Fruit fly (Drosophila melanogaster) whole organism, pupa: ENCODE data around the gene CG11699.

Experiments
- CG10348 ChIP-seq: fragments of 200-800 bp; sonication (Bioruptor generic); IDR thresholded peaks from 2 replicates; pipeline ENCODE4 v1.3.6; 2022; ENCODE audit warnings: missing biosample characterization, missing genetic modification characterization
- CG12605 ChIP-seq: fragments of 200-800 bp; sonication (Bioruptor generic); IDR thresholded peaks from 2 replicates; pipeline ENCODE4 v1.3.6; 2022; ENCODE audit warnings: missing biosample characterization, missing genetic modification characterization
- CG13204 ChIP-seq: fragments of 200-800 bp; sonication (Bioruptor generic); optimal IDR thresholded peaks from 2 replicates; lab custom pipeline; 2018; ENCODE audit warnings: missing biosample characterization, mild to moderate bottlenecking, missing genetic modification characterization, moderate library complexity
- CG14655 ChIP-seq: fragments of 200-800 bp; sonication (Bioruptor generic); optimal IDR thresholded peaks from 3 replicates; lab custom pipeline; 2017; ENCODE audit warnings: mild to moderate bottlenecking, missing biosample characterization, missing genetic modification reagents, missing genetic modification characterization
- CG15710 ChIP-seq: fragments of 200-800 bp; sonication (Bioruptor generic); optimal IDR thresholded peaks from 2 replicates; lab custom pipeline; 2018; ENCODE audit warnings: missing biosample characterization, mild to moderate bottlenecking, missing genetic modification characterization, moderate library complexity
- CG17806 ChIP-seq: fragments of 200-800 bp; sonication (Bioruptor generic); optimal IDR thresholded peaks from 2 replicates; lab custom pipeline; 2018; ENCODE audit warnings: missing biosample characterization, mild to moderate bottlenecking, missing genetic modification characterization, moderate library complexity
- CG32121 ChIP-seq: fragments of 200-800 bp; sonication (Bioruptor generic); IDR thresholded peaks from 2 replicates; pipeline ENCODE4 v1.3.6; 2022; ENCODE audit warnings: missing biosample characterization, missing genetic modification characterization
- CG34367 ChIP-seq: fragments of 200-800 bp; sonication (Bioruptor generic); optimal IDR thresholded peaks from 2 replicates; lab custom pipeline; 2018; ENCODE audit warnings: missing biosample characterization, mild to moderate bottlenecking, missing genetic modification characterization
- CG4496 ChIP-seq: fragments of 200-800 bp; sonication (Bioruptor generic); IDR thresholded peaks from 3 replicates; pipeline ENCODE4 v1.3.6; 2022; ENCODE audit warnings: missing biosample characterization, missing genetic modification characterization
- CG8159 ChIP-seq: fragments of 200-800 bp; sonication (Bioruptor generic); optimal IDR thresholded peaks from 3 replicates; lab custom pipeline; 2018; ENCODE audit warnings: missing biosample characterization, mild to moderate bottlenecking, missing genetic modification characterization, moderate library complexity
- CG8301 ChIP-seq: fragments of 200-800 bp; sonication (Bioruptor generic); optimal IDR thresholded peaks from 2 replicates; lab custom pipeline; 2018; ENCODE audit warnings: missing biosample characterization, mild to moderate bottlenecking, missing genetic modification characterization
- CG9948 ChIP-seq: fragments of 200-800 bp; sonication (Bioruptor generic); optimal IDR thresholded peaks from 2 replicates; lab custom pipeline; 2018; ENCODE audit warnings: missing biosample characterization, mild to moderate bottlenecking, missing genetic modification characterization, moderate library complexity
- D1 ChIP-seq: fragments of 200-800 bp; sonication (Bioruptor generic); optimal IDR thresholded peaks from 2 replicates; lab custom pipeline; 2018; ENCODE audit warnings: missing biosample characterization, mild to moderate bottlenecking, missing genetic modification characterization, moderate library complexity
- EcR ChIP-seq: fragments of 200-800 bp; sonication (Bioruptor generic); optimal IDR thresholded peaks from 3 replicates; lab custom pipeline; 2019; ENCODE audit warnings: missing biosample characterization, missing genetic modification characterization, mild to moderate bottlenecking, moderate library complexity, missing genetic modification reagents
- Ets98B ChIP-seq: fragments of 200-800 bp; sonication (Bioruptor generic); IDR thresholded peaks from 2 replicates; pipeline ENCODE4 v1.3.6; 2022; ENCODE audit warnings: missing biosample characterization, missing genetic modification characterization
- Pif1A ChIP-seq: fragments of 200-800 bp; sonication (Bioruptor generic); optimal IDR thresholded peaks from 3 replicates; lab custom pipeline; 2016; ENCODE audit warnings: missing biosample characterization, missing genetic modification characterization
- Pif1B ChIP-seq: fragments of 200-800 bp; sonication (Bioruptor generic); optimal IDR thresholded peaks from 3 replicates; lab custom pipeline; 2016; ENCODE audit warnings: missing biosample characterization, missing genetic modification characterization
- Snoo ChIP-seq: fragments of 200-800 bp; sonication (Bioruptor generic); optimal IDR thresholded peaks from 3 replicates; lab custom pipeline; 2017; ENCODE audit warnings: missing biosample characterization, mild to moderate bottlenecking, missing genetic modification characterization, inconsistent platforms
- fd96Ca ChIP-seq: fragments of 200-800 bp; sonication (Bioruptor generic); IDR thresholded peaks from 3 replicates; pipeline ENCODE4 v1.3.6; 2022; ENCODE audit warnings: missing biosample characterization, missing genetic modification characterization
- gl ChIP-seq: fragments of 200-800 bp; sonication (Bioruptor generic); optimal IDR thresholded peaks from 2 replicates; lab custom pipeline; 2018; ENCODE audit warnings: missing biosample characterization, mild to moderate bottlenecking, missing genetic modification characterization
- rn ChIP-seq: fragments of 200-800 bp; sonication (Bioruptor generic); IDR thresholded peaks from 2 replicates; pipeline ENCODE4 v1.3.6; 2022; ENCODE audit warnings: missing biosample characterization, missing genetic modification characterization

Gene CG11699

dm6 chrX:11544951-11545426 is 25.4 kb upstream of the CG11699 start:
- TF ChIP-seq CG32121 (GFP tag; lab: Robert Waterston, UW) (no peak), CG4496 (GFP tag; lab: Robert Waterston, UW) (peak; percentile 52; the same call in 1 of the 3 replicates), fd96Ca (GFP tag; lab: Robert Waterston, UW) (peak; percentile 52; the same call in 2 of the 3 replicates), CG13204 (GFP tag; lab: Kevin White, UChicago) (no peak), CG12605 (no peak), CG8159 (tag; lab: Kevin White, UChicago) (no peak), CG8301 (peak; percentile 25), Ets98B (GFP tag; lab: Robert Waterston, UW) (no peak), Pif1B (GFP tag; lab: Kevin White, UChicago) (peak; percentile 46), Pif1A (GFP tag; lab: Kevin White, UChicago) (peak; percentile 61), rn (GFP tag; lab: Robert Waterston, UW) (no peak), CG34367 (tag; lab: Kevin White, UChicago) (no peak), CG15710 (no peak), EcR (GFP tag; lab: Kevin White, UChicago) (peak; percentile 57), CG17806 (tag; lab: Kevin White, UChicago) (no peak), CG14655 (GFP tag; lab: Kevin White, UChicago) (peak; percentile 71)

dm6 chrX:11546941-11547340 is 23.5 kb upstream of the CG11699 start:
- TF ChIP-seq rn (GFP tag; lab: Robert Waterston, UW) (no peak), CG14655 (GFP tag; lab: Kevin White, UChicago) (no peak), gl (tag; lab: Kevin White, UChicago) (no peak), CG9948 (tag; lab: Kevin White, UChicago) (no peak), Ets98B (GFP tag; lab: Robert Waterston, UW) (no peak), CG17806 (tag; lab: Kevin White, UChicago) (no peak), fd96Ca (GFP tag; lab: Robert Waterston, UW) (no peak), CG32121 (GFP tag; lab: Robert Waterston, UW) (no peak), Pif1A (GFP tag; lab: Kevin White, UChicago) (no peak), CG12605 (no peak), CG8301 (no peak), CG8159 (tag; lab: Kevin White, UChicago) (no peak), D1 (tag; lab: Kevin White, UChicago) (no peak), CG15710 (no peak), EcR (GFP tag; lab: Kevin White, UChicago) (no peak), CG34367 (tag; lab: Kevin White, UChicago) (no peak)

- TF ChIP-seq Ets98B (GFP tag; lab: Robert Waterston, UW) (peak; percentile 70), gl (tag; lab: Kevin White, UChicago) (no peak), Pif1B (GFP tag; lab: Kevin White, UChicago) (peak; percentile 62), D1 (tag; lab: Kevin White, UChicago) (no peak), CG12605 (peak; percentile 58; the same call in 1 of the 2 replicates), CG8301 (peak; percentile 86), rn (GFP tag; lab: Robert Waterston, UW) (no peak), fd96Ca (GFP tag; lab: Robert Waterston, UW) (peak; percentile 63; the same call in 2 of the 3 replicates), Pif1A (GFP tag; lab: Kevin White, UChicago) (peak; percentile 72), CG34367 (tag; lab: Kevin White, UChicago) (peak; percentile 19), CG8159 (tag; lab: Kevin White, UChicago) (peak; percentile 24), CG32121 (GFP tag; lab: Robert Waterston, UW) (peak; percentile 26; the same call in 1 of the 2 replicates), Snoo (no peak), CG14655 (GFP tag; lab: Kevin White, UChicago) (peak; percentile 89), EcR (GFP tag; lab: Kevin White, UChicago) (no peak), CG4496 (GFP tag; lab: Robert Waterston, UW) (peak; percentile 71; the same call in 2 of the 3 replicates), CG15710 (peak; percentile 16), CG9948 (tag; lab: Kevin White, UChicago) (peak; percentile 51), CG10348 (GFP tag; lab: Robert Waterston, UW) (no peak), CG17806 (tag; lab: Kevin White, UChicago) (peak; percentile 31), CG13204 (GFP tag; lab: Kevin White, UChicago) (no peak)
Measured at dm6 chrX:11548701-11549100, 21.7 kb upstream of the CG11699 start.

dm6 chrX:11550078-11550477 is 20.3 kb upstream of the CG11699 start:
- TF ChIP-seq fd96Ca (GFP tag; lab: Robert Waterston, UW) (no peak), Pif1B (GFP tag; lab: Kevin White, UChicago) (peak; percentile 15), Snoo (no peak), CG8301 (peak; percentile 47), CG34367 (tag; lab: Kevin White, UChicago) (peak; percentile 2), CG9948 (tag; lab: Kevin White, UChicago) (peak; percentile 26), gl (tag; lab: Kevin White, UChicago) (no peak), Pif1A (GFP tag; lab: Kevin White, UChicago) (peak; percentile 10), CG15710 (peak; percentile 5), Ets98B (GFP tag; lab: Robert Waterston, UW) (0 out of 2 replicates have a peak, but pooled peaks have one; percentile 39), CG17806 (tag; lab: Kevin White, UChicago) (peak; percentile 27), CG4496 (GFP tag; lab: Robert Waterston, UW) (no peak), CG12605 (no peak), D1 (tag; lab: Kevin White, UChicago) (no peak), CG8159 (tag; lab: Kevin White, UChicago) (peak; percentile 20), CG13204 (GFP tag; lab: Kevin White, UChicago) (no peak), rn (GFP tag; lab: Robert Waterston, UW) (no peak), CG14655 (GFP tag; lab: Kevin White, UChicago) (peak; percentile 55)

dm6 chrX:11555070-11555469 is 15.4 kb upstream of the CG11699 start:
- TF ChIP-seq CG34367 (tag; lab: Kevin White, UChicago) (no peak), Snoo (peak; percentile 14), CG9948 (tag; lab: Kevin White, UChicago) (no peak), CG32121 (GFP tag; lab: Robert Waterston, UW) (no peak), CG4496 (GFP tag; lab: Robert Waterston, UW) (no peak; the same call in 2 of the 3 replicates), CG10348 (GFP tag; lab: Robert Waterston, UW) (no peak), D1 (tag; lab: Kevin White, UChicago) (no peak), CG13204 (GFP tag; lab: Kevin White, UChicago) (no peak), Ets98B (GFP tag; lab: Robert Waterston, UW) (0 out of 2 replicates have a peak, but pooled peaks have one; percentile 39), CG8159 (tag; lab: Kevin White, UChicago) (no peak), fd96Ca (GFP tag; lab: Robert Waterston, UW) (no peak), Pif1A (GFP tag; lab: Kevin White, UChicago) (peak; percentile 18), CG15710 (no peak), rn (GFP tag; lab: Robert Waterston, UW) (no peak), CG14655 (GFP tag; lab: Kevin White, UChicago) (peak; percentile 16), Pif1B (GFP tag; lab: Kevin White, UChicago) (no peak), EcR (GFP tag; lab: Kevin White, UChicago) (no peak), CG12605 (peak; percentile 12; the same call in 1 of the 2 replicates), gl (tag; lab: Kevin White, UChicago) (no peak), CG17806 (tag; lab: Kevin White, UChicago) (no peak), CG8301 (peak; percentile 15)
- TF ChIP-seq, all 21 proteins: peak for 6
